Worm (Caenorhabditis elegans) whole organism, L1 larva: ENCODE results near the gene mrp-8.

ENCODE experiments used
- ama-1 ChIP-seq: fragments of 150-350 bp; optimal IDR thresholded peaks from 2 replicates; lab custom pipeline; 2014
- blmp-1 ChIP-seq: fragments of 150-350 bp; optimal IDR thresholded peaks from 2 replicates; lab custom pipeline; 2014; ENCODE audit warnings: missing biosample characterization, missing genetic modification characterization
- dpl-1 ChIP-seq, 3 experiments: fragments of 150-350 bp in 2 of 3; sonication (generic microtip) in 1 of 3; optimal IDR thresholded peaks; 2 replicates each; lab custom pipeline; 2014 to 2017; ENCODE audit warnings: missing biosample characterization in 3 of 3, missing genetic modification characterization in 3 of 3, missing genetic modification reagents in 3 of 3
- fkh-10 ChIP-seq: sonication (generic microtip); optimal IDR thresholded peaks from 2 replicates; lab custom pipeline; 2017; ENCODE audit warnings: missing biosample characterization, missing genetic modification reagents, missing genetic modification characterization
- jun-1 ChIP-seq: fragments of 150-350 bp; optimal IDR thresholded peaks from 2 replicates; lab custom pipeline; 2014; ENCODE audit warnings: missing biosample characterization, missing genetic modification reagents, missing genetic modification characterization
- mdl-1 ChIP-seq, 2 experiments: fragments of 150-350 bp; optimal IDR thresholded peaks; 2 replicates each; lab custom pipeline; 2014 to 2017; ENCODE audit warnings: missing biosample characterization in 2 of 2, missing genetic modification characterization in 2 of 2, inconsistent platforms in 1 of 2
- nhr-237 ChIP-seq: fragments of 150-350 bp; optimal IDR thresholded peaks from 2 replicates; lab custom pipeline; 2014; ENCODE audit warnings: missing biosample characterization, missing genetic modification characterization
- nhr-84 ChIP-seq: sonication (generic microtip); optimal IDR thresholded peaks from 2 replicates; lab custom pipeline; 2017; ENCODE audit warnings: missing biosample characterization, missing genetic modification characterization
- pqm-1 ChIP-seq: sonication (generic microtip); optimal IDR thresholded peaks from 3 replicates; lab custom pipeline; 2017; ENCODE audit warnings: missing biosample characterization, missing genetic modification characterization
- skn-1 ChIP-seq: fragments of 150-350 bp; optimal IDR thresholded peaks from 2 replicates; lab custom pipeline; 2014; ENCODE audit warnings: missing biosample characterization, missing genetic modification characterization
- sptf-1 ChIP-seq: fragments of 150-350 bp; optimal IDR thresholded peaks from 2 replicates; lab custom pipeline; 2014; ENCODE audit warnings: missing biosample characterization, missing genetic modification characterization
- unc-130 ChIP-seq: fragments of 150-350 bp; optimal IDR thresholded peaks from 2 replicates; lab custom pipeline; 2017; ENCODE audit warnings: missing biosample characterization, missing genetic modification characterization, inconsistent platforms
- vab-15 ChIP-seq: sonication (generic microtip); optimal IDR thresholded peaks from 2 replicates; lab custom pipeline; 2017; ENCODE audit warnings: missing genotype, mild to moderate bottlenecking, missing genetic modification characterization, missing compliant biosample characterization
- ztf-4 ChIP-seq: fragments of 150-350 bp; optimal IDR thresholded peaks from 2 replicates; lab custom pipeline; 2014; ENCODE audit warnings: missing biosample characterization, missing genetic modification characterization

DNA sequence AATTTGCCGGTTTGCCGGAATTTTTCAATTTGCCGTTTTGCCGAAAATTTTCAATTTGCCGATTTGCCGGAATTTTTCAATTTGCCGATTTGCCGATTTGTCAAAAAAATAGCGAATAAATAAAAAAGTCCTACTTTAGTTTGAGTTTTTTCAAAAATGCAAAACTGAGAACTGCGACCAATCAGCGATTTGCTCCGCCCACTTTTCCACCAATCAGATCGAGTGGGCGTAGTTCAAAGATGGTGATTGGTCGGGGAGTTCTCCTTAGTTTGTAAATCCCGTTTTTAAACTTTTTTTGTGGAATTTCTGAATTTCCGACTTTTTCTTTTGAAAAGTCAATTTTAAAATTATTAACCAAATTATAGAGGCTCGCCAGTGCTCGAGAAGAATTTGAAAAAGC, 28.3 kb upstream of the mrp-8 start:
- no peak for TF ChIP-seq vab-15 (tag; lab: Kevin White, UChicago)
- TF ChIP-seq nhr-237 (tag; lab: Kevin White, UChicago) = no peak
- TF ChIP-seq ama-1 (lab: Kevin White, UChicago) = no peak
- TF ChIP-seq fkh-10 (GFP tag; lab: Kevin White, UChicago) = no peak
- TF ChIP-seq jun-1 (tag; lab: Kevin White, UChicago) = no peak
- TF ChIP-seq skn-1 = no peak
- no peak for TF ChIP-seq pqm-1 (tag; lab: Kevin White, UChicago)
- TF ChIP-seq unc-130 (tag; lab: Kevin White, UChicago) = no peak
- no peak for TF ChIP-seq nhr-84 (tag; lab: Kevin White, UChicago)
- no peak for TF ChIP-seq mdl-1 (tag; optimal IDR thresholded peaks at IDR 0.05; lab: Kevin White, UChicago)
- no peak for TF ChIP-seq blmp-1 (tag; lab: Kevin White, UChicago)
- no peak for TF ChIP-seq ztf-4 (tag; lab: Kevin White, UChicago)
- TF ChIP-seq sptf-1 (tag; lab: Kevin White, UChicago) = no peak
- TF ChIP-seq dpl-1 (GFP tag; optimal IDR thresholded peaks at IDR 0.05; lab: Kevin White, UChicago) = no peak
